Worm (Caenorhabditis elegans) whole organism, L2 larva: ENCODE results near the gene arrd-13.

Source experiments
- F13H6.1 ChIP-seq: sonication (generic microtip); optimal IDR thresholded peaks from 2 replicates; lab custom pipeline; 2016; ENCODE audit warnings: missing genetic modification characterization, missing compliant biosample characterization
- ama-1 ChIP-seq: fragments of 150-350 bp; optimal IDR thresholded peaks from 2 replicates; lab custom pipeline; 2018; ENCODE audit warnings: inconsistent platforms
- ceh-82 ChIP-seq: fragments of 150-350 bp; optimal IDR thresholded peaks from 2 replicates; lab custom pipeline; 2014; ENCODE audit warnings: missing biosample characterization, missing genetic modification characterization
- egl-27 ChIP-seq: sonication (generic microtip); optimal IDR thresholded peaks from 3 replicates; lab custom pipeline; 2017; ENCODE audit warnings: missing biosample characterization, missing genetic modification reagents, missing genetic modification characterization
- nhr-10 ChIP-seq: sonication (generic microtip); optimal IDR thresholded peaks from 2 replicates; lab custom pipeline; 2017; ENCODE audit warnings: missing biosample characterization, missing genetic modification characterization
- nhr-11 ChIP-seq: fragments of 150-350 bp; optimal IDR thresholded peaks from 2 replicates; lab custom pipeline; 2014; ENCODE audit warnings: missing biosample characterization, missing genetic modification characterization
- snpc-4 ChIP-seq: fragments of 150-350 bp; optimal IDR thresholded peaks from 2 replicates; lab custom pipeline; 2014; ENCODE audit warnings: missing biosample characterization, missing genetic modification characterization
- unc-39 ChIP-seq: fragments of 150-350 bp; optimal IDR thresholded peaks from 2 replicates; lab custom pipeline; 2014; ENCODE audit warnings: missing biosample characterization, missing genetic modification characterization
- zag-1 ChIP-seq: fragments of 150-350 bp; optimal IDR thresholded peaks from 2 replicates; lab custom pipeline; 2014; ENCODE audit warnings: missing biosample characterization, missing genetic modification characterization

DNA sequence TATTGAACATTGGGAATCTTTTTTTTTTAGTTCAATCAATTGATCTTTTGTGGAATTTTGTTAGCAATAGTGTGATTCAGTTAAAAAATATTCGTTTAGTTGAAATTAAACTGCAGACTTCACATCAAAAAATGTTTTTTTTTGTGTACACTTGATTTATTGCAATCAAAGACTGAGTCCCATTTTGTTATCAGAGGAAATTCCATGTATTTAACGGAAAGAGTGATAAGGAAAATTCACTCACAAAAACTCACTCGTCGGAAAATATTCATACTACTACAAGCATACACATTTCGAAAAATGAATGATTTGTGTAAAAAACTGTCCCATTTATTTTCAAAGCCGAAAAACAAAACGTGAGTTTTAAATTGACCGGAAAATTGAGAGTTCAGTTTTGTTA lies 13.1 kb downstream of the arrd-13 start, which contains the start of gene C01B9.1:
- TF ChIP-seq ceh-82 (tag; lab: Kevin White, UChicago): no peak
- no peak for TF ChIP-seq nhr-11
- no peak for TF ChIP-seq ama-1 (lab: Kevin White, UChicago)
- TF ChIP-seq nhr-10: no peak
- TF ChIP-seq egl-27: no peak
- TF ChIP-seq F13H6.1 (tag; lab: Kevin White, UChicago): no peak
- no peak for TF ChIP-seq snpc-4 (tag; lab: Kevin White, UChicago)
- no peak for TF ChIP-seq unc-39
- TF ChIP-seq zag-1 (tag; lab: Kevin White, UChicago): no peak
